Comparison of ENCODE assay signal across 4 worm cellular contexts in the genomic region with DNA sequence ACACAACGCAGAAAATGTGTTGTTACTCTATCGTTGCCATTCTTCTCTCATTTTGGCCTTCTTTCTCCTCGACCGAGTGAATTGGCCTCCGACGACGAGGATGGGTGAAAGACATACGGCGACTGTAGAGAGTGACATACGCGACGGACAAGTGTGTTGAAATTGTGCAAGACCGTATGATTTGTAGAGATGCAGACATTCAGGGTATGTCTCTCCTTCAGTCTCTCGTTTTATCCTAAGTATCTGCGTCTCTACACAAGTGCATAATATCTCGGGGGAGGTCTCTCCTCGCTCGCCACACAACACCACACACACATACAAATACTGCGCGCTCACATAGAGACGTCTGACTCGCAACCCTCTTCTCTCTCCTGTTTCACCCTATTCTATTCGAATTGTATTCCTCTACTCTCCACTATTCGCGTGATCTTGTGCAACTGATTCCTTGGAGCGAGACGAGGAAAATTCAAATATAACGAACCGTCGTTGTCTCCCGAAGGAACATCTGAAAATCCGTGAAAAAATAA.
TF ChIP-seq lines count a peak whose summit lies in the region.

A gene (plus strand): TSS at position 311 of the 527 bp plus-strand sequence.

TF ChIP-seq in whole organism, L2 larva, 48 proteins besides CTCF, POLR2A, EP300 and RAD21 (continues in another document):
- TF ChIP-seq ceh-16 (tag; optimal IDR thresholded peaks at IDR 0.05; lab: Kevin White, UChicago): peak; percentile 64
- TF ChIP-seq ceh-82 (tag; optimal IDR thresholded peaks at IDR 0.05; lab: Kevin White, UChicago): no peak
- TF ChIP-seq egl-27 (tag; optimal IDR thresholded peaks at IDR 0.05; lab: Kevin White, UChicago): peak; percentile 88
- TF ChIP-seq lin-39 (tag; optimal IDR thresholded peaks at IDR 0.05; lab: Kevin White, UChicago): no peak
- TF ChIP-seq unc-62 (GFP tag; optimal IDR thresholded peaks at IDR 0.05; lab: Kevin White, UChicago): peak; percentile 44
- no peak for TF ChIP-seq R02D3.7 (tag; optimal IDR thresholded peaks at IDR 0.05; lab: Kevin White, UChicago)
- TF ChIP-seq sma-3 (GFP tag; optimal IDR thresholded peaks at IDR 0.05; lab: Kevin White, UChicago): peak; percentile 74
- peak; percentile 73 for TF ChIP-seq ztf-4 (tag; optimal IDR thresholded peaks at IDR 0.05; lab: Kevin White, UChicago)
- no peak for TF ChIP-seq unc-39 (tag; optimal IDR thresholded peaks at IDR 0.05; lab: Kevin White, UChicago)
- peak; percentile 95 for TF ChIP-seq F13H6.1 (tag; optimal IDR thresholded peaks at IDR 0.05; lab: Kevin White, UChicago)
- TF ChIP-seq fos-1 (tag; optimal IDR thresholded peaks at IDR 0.05; lab: Kevin White, UChicago): peak; percentile 68
- TF ChIP-seq nhr-21 (tag; optimal IDR thresholded peaks at IDR 0.05; lab: Kevin White, UChicago): peak; percentile 89
- TF ChIP-seq nhr-10 (tag; optimal IDR thresholded peaks at IDR 0.05; lab: Kevin White, UChicago): no peak
- peak; percentile 76 for TF ChIP-seq blmp-1 (tag; optimal IDR thresholded peaks at IDR 0.05; lab: Kevin White, UChicago; ENCODE audit: insufficient read depth)
- TF ChIP-seq unc-55 (GFP tag; optimal IDR thresholded peaks at IDR 0.05; lab: Kevin White, UChicago): peak; percentile 82
- peak; percentile 93 for TF ChIP-seq nhr-129 (tag; optimal IDR thresholded peaks at IDR 0.05; lab: Kevin White, UChicago)
- TF ChIP-seq mdl-1 (tag; optimal IDR thresholded peaks at IDR 0.05; lab: Kevin White, UChicago): peak; percentile 54 to 75
- TF ChIP-seq lsy-2 (tag; optimal IDR thresholded peaks at IDR 0.05; lab: Kevin White, UChicago): peak; percentile 27 to 83
- no peak for TF ChIP-seq ama-1 (optimal IDR thresholded peaks at IDR 0.05; lab: Kevin White, UChicago)
- TF ChIP-seq zag-1 (tag; optimal IDR thresholded peaks at IDR 0.05; lab: Kevin White, UChicago): peak; percentile 52
- no peak for TF ChIP-seq nhr-11 (tag; optimal IDR thresholded peaks at IDR 0.05; lab: Kevin White, UChicago)

TF ChIP-seq in whole organism, L4 larva, 104 proteins besides CTCF, POLR2A, EP300 and RAD21 (continues in another document):
- TF ChIP-seq daf-16 (GFP tag; optimal IDR thresholded peaks at IDR 0.05; lab: Kevin White, UChicago): peak; percentile 66 to 81
- peak; percentile 67 for TF ChIP-seq daf-16 (tag; optimal IDR thresholded peaks at IDR 0.05; lab: Kevin White, UChicago)
- TF ChIP-seq nhr-28 (tag; optimal IDR thresholded peaks at IDR 0.05; lab: Kevin White, UChicago): peak; percentile 88
- TF ChIP-seq dve-1 (tag; optimal IDR thresholded peaks at IDR 0.05; lab: Kevin White, UChicago; ENCODE audit: insufficient read depth): peak; percentile 84
- TF ChIP-seq gei-8 (GFP tag; optimal IDR thresholded peaks at IDR 0.05; lab: Kevin White, UChicago): peak; percentile 30
- peak; percentile 61 for TF ChIP-seq F37D6.2 (tag; optimal IDR thresholded peaks at IDR 0.05; lab: Kevin White, UChicago)
- no peak for TF ChIP-seq Y48G9A.11 (GFP tag; IDR thresholded peaks at IDR 0.05; lab: Robert Waterston, UW)
- TF ChIP-seq ceh-20 (GFP tag; IDR thresholded peaks at IDR 0.05; lab: Robert Waterston, UW): 0 out of 2 replicates have a peak, but pooled peaks have one; percentile 44
- no peak for TF ChIP-seq nhr-111 (GFP tag; optimal IDR thresholded peaks at IDR 0.05; lab: Kevin White, UChicago)
- no peak for TF ChIP-seq nhr-237 (tag; optimal IDR thresholded peaks at IDR 0.05; lab: Kevin White, UChicago)
- no peak for TF ChIP-seq ceh-62 (tag; optimal IDR thresholded peaks at IDR 0.05; lab: Kevin White, UChicago)
- no peak for TF ChIP-seq pqm-1 (tag; optimal IDR thresholded peaks at IDR 0.05; lab: Kevin White, UChicago)
- TF ChIP-seq lin-29 (GFP tag; IDR thresholded peaks at IDR 0.05; lab: Robert Waterston, UW): no peak
- peak in 1 of 2 experiments; percentile 99 for TF ChIP-seq unc-62 (GFP tag; optimal IDR thresholded peaks at IDR 0.05 in 1 of 2; lab: Kevin White, UChicago)
- TF ChIP-seq unc-62 (tag; optimal IDR thresholded peaks at IDR 0.05; lab: Kevin White, UChicago): no peak
- TF ChIP-seq nhr-42 (GFP tag; IDR thresholded peaks at IDR 0.05; lab: Robert Waterston, UW): no peak
- TF ChIP-seq nhr-48 (tag; optimal IDR thresholded peaks at IDR 0.05; lab: Kevin White, UChicago): peak; percentile 68
- no peak for TF ChIP-seq attf-4 (tag; optimal IDR thresholded peaks at IDR 0.05; lab: Kevin White, UChicago)
- TF ChIP-seq mxl-2 (GFP tag; conservative IDR thresholded peaks at IDR 0.05; lab: Robert Waterston, UW): no peak
- TF ChIP-seq lsy-2 (tag; optimal IDR thresholded peaks at IDR 0.05; lab: Kevin White, UChicago): peak; percentile 54 to 83
- TF ChIP-seq D1046.2 (GFP tag; IDR thresholded peaks at IDR 0.05; lab: Robert Waterston, UW): no peak
- no peak for TF ChIP-seq nhr-41 (GFP tag; IDR thresholded peaks at IDR 0.05; lab: Robert Waterston, UW)

TF ChIP-seq in whole organism, late embryonic, 69 proteins besides CTCF, POLR2A, EP300 and RAD21 (continues in another document):
- TF ChIP-seq ceh-22 (tag; optimal IDR thresholded peaks at IDR 0.05; lab: Kevin White, UChicago) (no peak), ceh-14 (tag; optimal IDR thresholded peaks at IDR 0.05; lab: Kevin White, UChicago) (peak; percentile 29), sdc-2 (tag; optimal IDR thresholded peaks at IDR 0.05; lab: Kevin White, UChicago) (peak; percentile 15), Y22D7AL.16 (tag; optimal IDR thresholded peaks at IDR 0.05; lab: Kevin White, UChicago) (no peak), lim-6 (tag; optimal IDR thresholded peaks at IDR 0.05; lab: Kevin White, UChicago) (no peak), pqm-1 (tag; optimal IDR thresholded peaks at IDR 0.05; lab: Kevin White, UChicago) (no peak), sox-2 (GFP tag; IDR thresholded peaks at IDR 0.05; lab: Robert Waterston, UW) (no peak), nfya-1 (tag; optimal IDR thresholded peaks at IDR 0.05; lab: Kevin White, UChicago) (peak; percentile 76), ceh-19 (GFP tag; optimal IDR thresholded peaks at IDR 0.05; lab: Kevin White, UChicago) (no peak), T23F11.4 (GFP tag; optimal IDR thresholded peaks at IDR 0.05; lab: Kevin White, UChicago) (no peak), gmeb-2 (tag; optimal IDR thresholded peaks at IDR 0.05; lab: Kevin White, UChicago) (no peak), ceh-45 (GFP tag; IDR thresholded peaks at IDR 0.05; lab: Robert Waterston, UW) (no peak), F13H6.1 (tag; optimal IDR thresholded peaks at IDR 0.05; lab: Kevin White, UChicago) (no peak), tbx-2 (tag; optimal IDR thresholded peaks at IDR 0.05; lab: Kevin White, UChicago) (peak; percentile 51), dve-1 (tag; optimal IDR thresholded peaks at IDR 0.05; lab: Kevin White, UChicago) (no peak), ceh-48 (tag; optimal IDR thresholded peaks at IDR 0.05; lab: Kevin White, UChicago) (peak; percentile 4), unc-42 (tag; optimal IDR thresholded peaks at IDR 0.05; lab: Kevin White, UChicago) (peak; percentile 37), ahr-1 (tag; optimal IDR thresholded peaks at IDR 0.05; lab: Kevin White, UChicago) (no peak), elt-2 (tag; optimal IDR thresholded peaks at IDR 0.05; lab: Kevin White, UChicago) (no peak), ama-1 (optimal IDR thresholded peaks at IDR 0.05; lab: Kevin White, UChicago) (peak; percentile 59), ttx-3 (tag; optimal IDR thresholded peaks at IDR 0.05; lab: Kevin White, UChicago) (no peak), fkh-6 (tag; optimal IDR thresholded peaks at IDR 0.05; lab: Kevin White, UChicago) (peak; percentile 40), ceh-18 (tag; optimal IDR thresholded peaks at IDR 0.05; lab: Kevin White, UChicago) (peak; percentile 77), ceh-34 (tag; optimal IDR thresholded peaks at IDR 0.05; lab: Kevin White, UChicago) (peak; percentile 68), sox-4 (tag; optimal IDR thresholded peaks at IDR 0.05; lab: Kevin White, UChicago) (no peak)

TF ChIP-seq in whole organism, mixed stage, embryonic, 35 proteins besides CTCF, POLR2A, EP300 and RAD21:
- TF ChIP-seq drap-1 (GFP tag; optimal IDR thresholded peaks at IDR 0.05; lab: Kevin White, UChicago) (peak; percentile 59), nhr-12 (tag; optimal IDR thresholded peaks at IDR 0.05; lab: Kevin White, UChicago) (no peak), lin-13 (tag; optimal IDR thresholded peaks at IDR 0.05; lab: Kevin White, UChicago) (peak; percentile 67), unc-39 (tag; optimal IDR thresholded peaks at IDR 0.05; lab: Kevin White, UChicago) (peak; percentile 32), lsy-2 (tag; optimal IDR thresholded peaks at IDR 0.05; lab: Kevin White, UChicago) (peak; percentile 68), ces-1 (GFP tag; optimal IDR thresholded peaks at IDR 0.05; lab: Kevin White, UChicago) (peak; percentile 74), nhr-237 (tag; optimal IDR thresholded peaks at IDR 0.05; lab: Kevin White, UChicago) (peak; percentile 56), sptf-1 (tag; optimal IDR thresholded peaks at IDR 0.05; lab: Kevin White, UChicago) (peak; percentile 62), mep-1 (tag; optimal IDR thresholded peaks at IDR 0.05; lab: Kevin White, UChicago) (no peak), ham-2 (GFP tag; optimal IDR thresholded peaks at IDR 0.05; lab: Kevin White, UChicago) (peak; percentile 11), pha-4 (tag; optimal IDR thresholded peaks at IDR 0.05; lab: Kevin White, UChicago) (peak; percentile 0), cnd-1 (tag; optimal IDR thresholded peaks at IDR 0.05; lab: Kevin White, UChicago) (peak; percentile 73), mls-2 (tag; optimal IDR thresholded peaks at IDR 0.05; lab: Kevin White, UChicago) (peak; percentile 65), tbx-8 (GFP tag; optimal IDR thresholded peaks at IDR 0.05; lab: Kevin White, UChicago) (no peak), ceh-39 (tag; optimal IDR thresholded peaks at IDR 0.05; lab: Kevin White, UChicago) (peak; percentile 4), unc-62 (GFP tag; optimal IDR thresholded peaks at IDR 0.05; lab: Kevin White, UChicago) (peak; percentile 92), snpc-4 (tag; optimal IDR thresholded peaks at IDR 0.05; lab: Kevin White, UChicago) (no peak), unc-120 (tag; optimal IDR thresholded peaks at IDR 0.05; lab: Kevin White, UChicago; ENCODE audit: poor library complexity, severe bottlenecking) (peak; percentile 82), blmp-1 (tag; optimal IDR thresholded peaks at IDR 0.05; lab: Kevin White, UChicago) (peak; percentile 13)
